Fruit fly (Drosophila melanogaster) whole organism, wandering third instar larva: ENCODE data around the gene Nrx-1.

ENCODE experiments used
- CG32264 ChIP-seq: fragments of 200-800 bp; sonication (Bioruptor generic); optimal IDR thresholded peaks from 2 replicates; lab custom pipeline; 2016; ENCODE audit warnings: missing biosample characterization, missing genetic modification characterization
- CrebA ChIP-seq: fragments of 200-800 bp; sonication (Bioruptor generic); optimal IDR thresholded peaks from 2 replicates; lab custom pipeline; 2016; ENCODE audit warnings: missing biosample characterization, mild to moderate bottlenecking, missing genetic modification characterization, borderline replicate concordance
- Dfd ChIP-seq: fragments of >200 bp; optimal IDR thresholded peaks from 2 replicates; lab custom pipeline; 2017; ENCODE audit warnings: missing biosample characterization, missing genetic modification characterization
- Dif ChIP-seq: fragments of 200-275, 200-300 bp; sonication (Bioruptor generic); optimal IDR thresholded peaks from 2 replicates; lab custom pipeline; 2018; ENCODE audit warnings: missing biosample characterization, missing genetic modification characterization; ENCODE audit not compliant: partially characterized antibody
- GATAd ChIP-seq: sonication (Bioruptor generic); optimal IDR thresholded peaks from 2 replicates; lab custom pipeline; 2016; ENCODE audit warnings: missing biosample characterization, missing genetic modification characterization
- Hnf4 ChIP-seq: fragments of 200-800 bp; sonication (Bioruptor generic); optimal IDR thresholded peaks from 2 replicates; lab custom pipeline; 2016; ENCODE audit warnings: missing biosample characterization, mild to moderate bottlenecking, missing genetic modification characterization
- Hr78 ChIP-seq: fragments of >200 bp; optimal IDR thresholded peaks from 2 replicates; lab custom pipeline; 2017; ENCODE audit warnings: missing biosample characterization, missing genetic modification characterization
- Jra ChIP-seq: sonication (Bioruptor generic); optimal IDR thresholded peaks from 2 replicates; lab custom pipeline; 2016; ENCODE audit warnings: missing biosample characterization, missing genetic modification characterization
- Mio ChIP-seq: sonication (Bioruptor generic); optimal IDR thresholded peaks from 2 replicates; lab custom pipeline; 2016; ENCODE audit warnings: missing biosample characterization, missing genetic modification characterization
- Myc ChIP-seq: fragments of >200 bp; optimal IDR thresholded peaks from 2 replicates; lab custom pipeline; 2017
- N ChIP-seq: fragments of >200 bp; optimal IDR thresholded peaks from 2 replicates; lab custom pipeline; 2018; ENCODE audit warnings: missing biosample characterization, missing external identifiers, missing genetic modification characterization
- OdsH ChIP-seq: fragments of 200-800 bp; sonication (Bioruptor generic); optimal IDR thresholded peaks from 2 replicates; lab custom pipeline; 2016; ENCODE audit warnings: missing biosample characterization, mild to moderate bottlenecking, missing genetic modification characterization
- Rel ChIP-seq, 2 experiments: fragments of 200-800 bp; sonication (Bioruptor generic) in 1 of 2; optimal IDR thresholded peaks; 2 replicates in 1 of 2; 3 replicates in 1 of 2; lab custom pipeline; 2016 to 2019; ENCODE audit warnings: mild to moderate bottlenecking in 2 of 2, missing biosample characterization in 2 of 2, missing genetic modification characterization in 2 of 2, moderate library complexity in 1 of 2
- Sp1 ChIP-seq: fragments of 200-800 bp; sonication (Bioruptor generic); optimal IDR thresholded peaks from 3 replicates; lab custom pipeline; 2019; ENCODE audit warnings: missing biosample characterization, mild to moderate bottlenecking, missing genetic modification characterization, moderate library complexity
- Vsx2 ChIP-seq: fragments of 200-300, 225-300 bp; sonication (Bioruptor generic); optimal IDR thresholded peaks from 2 replicates; lab custom pipeline; 2018; ENCODE audit warnings: missing biosample characterization, missing genetic modification characterization; ENCODE audit not compliant: partially characterized antibody
- br ChIP-seq: fragments of 200-800 bp; sonication (Bioruptor generic); optimal IDR thresholded peaks from 2 replicates; lab custom pipeline; 2016; ENCODE audit warnings: missing biosample characterization, missing genetic modification characterization
- brk ChIP-seq: fragments of 200-800 bp; sonication (Bioruptor generic); optimal IDR thresholded peaks from 2 replicates; lab custom pipeline; 2016; ENCODE audit warnings: missing biosample characterization, mild to moderate bottlenecking, missing genetic modification characterization
- dl ChIP-seq, 2 experiments: fragments of 175-275, 200-275 bp in 1 of 2; fragments of 200-275 bp in 1 of 2; sonication (Bioruptor generic); optimal IDR thresholded peaks; lab custom pipeline; 2018; ENCODE audit warnings: mild to moderate bottlenecking in 2 of 2, missing biosample characterization in 2 of 2, missing genetic modification characterization in 2 of 2, moderate library complexity in 2 of 2; ENCODE audit not compliant: partially characterized antibody in 2 of 2, insufficient read depth in 1 of 2
- dsf ChIP-seq: sonication (Bioruptor generic); optimal IDR thresholded peaks from 2 replicates; lab custom pipeline; 2016; ENCODE audit warnings: missing biosample characterization, missing genetic modification characterization, borderline replicate concordance
- foxo ChIP-seq, 2 experiments: fragments of 200-800 bp; sonication (Bioruptor generic); optimal IDR thresholded peaks; 2 replicates in 1 of 2; 3 replicates in 1 of 2; lab custom pipeline; 2016 to 2017; ENCODE audit warnings: missing biosample characterization in 2 of 2, missing genetic modification characterization in 2 of 2
- fru ChIP-seq: fragments of 200-800 bp; sonication (Bioruptor generic); optimal IDR thresholded peaks from 3 replicates; lab custom pipeline; 2016; ENCODE audit warnings: missing biosample characterization, mild to moderate bottlenecking, missing genetic modification characterization
- h ChIP-seq: fragments of 200-800 bp; sonication (Bioruptor generic); optimal IDR thresholded peaks from 3 replicates; lab custom pipeline; 2016; ENCODE audit warnings: missing biosample characterization, mild to moderate bottlenecking, missing genetic modification characterization
- jim ChIP-seq: fragments of 175-275, 200-325 bp; sonication (Bioruptor generic); optimal IDR thresholded peaks from 2 replicates; lab custom pipeline; 2016; ENCODE audit warnings: missing biosample characterization, mild to moderate bottlenecking, missing genetic modification characterization
- lola ChIP-seq: fragments of >200 bp; optimal IDR thresholded peaks from 2 replicates; lab custom pipeline; 2017; ENCODE audit warnings: missing biosample characterization, missing genetic modification characterization
- pan ChIP-seq: fragments of >200 bp; optimal IDR thresholded peaks from 2 replicates; lab custom pipeline; 2017
- psq ChIP-seq: fragments of 200-800 bp; sonication (Bioruptor generic); optimal IDR thresholded peaks from 3 replicates; lab custom pipeline; 2017; ENCODE audit warnings: missing biosample characterization, mild to moderate bottlenecking, missing genetic modification characterization, moderate library complexity
- rgr ChIP-seq: fragments of 200-800 bp; sonication (Bioruptor generic); optimal IDR thresholded peaks from 3 replicates; lab custom pipeline; 2016; ENCODE audit warnings: missing biosample characterization, mild to moderate bottlenecking, missing genetic modification characterization
- sage ChIP-seq: fragments of 200-800 bp; sonication (Bioruptor generic); optimal IDR thresholded peaks from 2 replicates; lab custom pipeline; 2016; ENCODE audit warnings: missing biosample characterization, mild to moderate bottlenecking, missing genetic modification characterization
- sv ChIP-seq: fragments of 200-800 bp; sonication (Bioruptor generic); optimal IDR thresholded peaks from 3 replicates; lab custom pipeline; 2016; ENCODE audit warnings: missing biosample characterization, missing genetic modification characterization
- tai ChIP-seq: sonication (Bioruptor generic); optimal IDR thresholded peaks from 2 replicates; lab custom pipeline; 2016; ENCODE audit warnings: missing biosample characterization, missing genetic modification characterization
- usp ChIP-seq: fragments of >200 bp; optimal IDR thresholded peaks from 2 replicates; lab custom pipeline; 2017; ENCODE audit warnings: missing biosample characterization, missing genetic modification characterization
- woc ChIP-seq: sonication (Bioruptor generic); optimal IDR thresholded peaks from 2 replicates; lab custom pipeline; 2016; ENCODE audit warnings: missing biosample characterization, mild to moderate bottlenecking, missing genetic modification characterization

The Nrx-1 gene

dm6 chr3R:22461673-22462585 lies 6.4 kb upstream of the Nrx-1 start, which contains the start of the genes Rpn7 and AP-2mu:
Gene Rpn7 (minus strand): TSS chr3R:22462054.
Gene AP-2mu (plus strand): TSS chr3R:22462455.
- TF ChIP-seq fru (no peak), sage (no peak), tai (no peak), lola (GFP tag; lab: Kevin White, UChicago) (no peak), GATAd (no peak), CrebA (no peak), OdsH (no peak), h (GFP tag; lab: Kevin White, UChicago) (peak; percentile 28), jim (no peak), usp (GFP tag; lab: Kevin White, UChicago) (no peak), Dfd (GFP tag; lab: Kevin White, UChicago) (no peak), psq (GFP tag; lab: Kevin White, UChicago) (no peak), sv (GFP tag; lab: Kevin White, UChicago) (no peak), brk (no peak), foxo (GFP tag; optimal IDR thresholded peaks at IDR 0.05; lab: Kevin White, UChicago) (peak in 1 of 2 experiments; percentile 34), Jra (GFP tag; lab: Kevin White, UChicago) (peak; percentile 51), br (GFP tag; lab: Kevin White, UChicago) (no peak), CG32264 (GFP tag; lab: Kevin White, UChicago) (no peak), Myc (no peak), N (no peak), dsf (no peak), rgr (GFP tag; lab: Kevin White, UChicago) (no peak), Mio (GFP tag; lab: Kevin White, UChicago) (no peak)
- TF ChIP-seq, all 38 proteins: peak for 3

DNA sequence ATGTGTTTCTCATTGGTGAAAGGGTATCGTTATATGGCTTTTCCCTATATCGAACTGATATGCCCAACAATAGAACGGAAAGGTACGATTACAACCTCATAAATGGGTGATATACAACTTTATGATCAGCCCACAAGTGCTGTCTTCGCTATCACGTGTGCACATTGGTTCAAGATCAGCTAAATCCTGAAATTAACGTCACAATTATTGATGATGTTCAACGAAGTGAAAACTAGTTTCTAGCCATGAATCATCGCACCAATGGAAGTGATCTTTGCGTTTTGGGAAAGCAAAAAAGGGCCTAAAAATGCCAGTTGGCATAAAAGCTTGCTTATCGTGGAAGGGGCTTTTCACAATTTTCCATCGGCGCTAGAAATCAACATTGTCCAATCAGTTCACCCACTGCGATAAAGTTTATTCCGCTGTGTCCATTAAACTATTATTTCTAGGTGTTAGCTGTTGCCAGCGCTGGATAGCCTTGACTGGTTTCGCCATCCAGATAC lies 3.6 kb upstream of the Nrx-1 start, which contains the start of gene CG7054:
Gene CG7054 (plus strand): TSS at position 375 of the 503 bp plus-strand sequence.
- TF ChIP-seq Dfd (GFP tag; lab: Kevin White, UChicago): no peak
- TF ChIP-seq h (GFP tag; lab: Kevin White, UChicago): peak; percentile 12
- peak in 1 of 2 experiments; percentile 20 for TF ChIP-seq foxo (GFP tag; optimal IDR thresholded peaks at IDR 0.05; lab: Kevin White, UChicago)
- TF ChIP-seq pan (lab: Kevin White, UChicago): no peak
- no peak for TF ChIP-seq sage
- TF ChIP-seq Sp1 (GFP tag; lab: Kevin White, UChicago): peak; percentile 27
- no peak for TF ChIP-seq GATAd
- TF ChIP-seq Rel (GFP tag; optimal IDR thresholded peaks at IDR 0.05; lab: Kevin White, UChicago): no peak
- TF ChIP-seq Rel (tag; optimal IDR thresholded peaks at IDR 0.05; lab: Kevin White, UChicago): peak; percentile 45
- no peak for TF ChIP-seq Hnf4 (GFP tag; lab: Kevin White, UChicago)
- no peak for TF ChIP-seq Vsx2 (GFP tag; lab: Kevin White, UChicago)
- no peak for TF ChIP-seq usp (GFP tag; lab: Kevin White, UChicago)
- peak; percentile 19 for TF ChIP-seq br (GFP tag; lab: Kevin White, UChicago)
- no peak for TF ChIP-seq Mio (GFP tag; lab: Kevin White, UChicago)

DNA sequence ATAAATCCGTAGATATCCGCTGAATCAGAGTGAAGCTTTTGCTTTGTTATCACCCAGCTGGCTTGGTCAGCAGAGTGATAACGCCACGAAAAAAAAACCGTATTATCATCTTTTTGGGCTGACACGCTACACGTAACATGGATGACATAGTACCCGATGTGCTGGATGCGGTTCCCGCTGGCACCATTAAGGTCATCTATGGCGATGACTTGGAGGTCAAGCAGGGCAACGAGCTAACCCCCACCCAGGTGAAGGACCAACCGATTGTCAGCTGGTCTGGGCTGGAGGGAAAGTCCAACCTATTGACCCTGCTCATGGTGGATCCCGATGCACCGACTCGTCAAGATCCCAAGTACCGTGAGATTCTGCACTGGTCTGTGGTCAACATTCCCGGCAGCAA lies 3.2 kb upstream of the Nrx-1 start:
- TF ChIP-seq tai: no peak
- TF ChIP-seq h (GFP tag; lab: Kevin White, UChicago): no peak
- TF ChIP-seq Hr78: no peak
- TF ChIP-seq Myc: no peak
- no peak for TF ChIP-seq foxo (GFP tag; optimal IDR thresholded peaks at IDR 0.05; lab: Kevin White, UChicago)
- no peak for TF ChIP-seq GATAd
- no peak for TF ChIP-seq Sp1 (GFP tag; lab: Kevin White, UChicago)
- no peak for TF ChIP-seq fru

DNA sequence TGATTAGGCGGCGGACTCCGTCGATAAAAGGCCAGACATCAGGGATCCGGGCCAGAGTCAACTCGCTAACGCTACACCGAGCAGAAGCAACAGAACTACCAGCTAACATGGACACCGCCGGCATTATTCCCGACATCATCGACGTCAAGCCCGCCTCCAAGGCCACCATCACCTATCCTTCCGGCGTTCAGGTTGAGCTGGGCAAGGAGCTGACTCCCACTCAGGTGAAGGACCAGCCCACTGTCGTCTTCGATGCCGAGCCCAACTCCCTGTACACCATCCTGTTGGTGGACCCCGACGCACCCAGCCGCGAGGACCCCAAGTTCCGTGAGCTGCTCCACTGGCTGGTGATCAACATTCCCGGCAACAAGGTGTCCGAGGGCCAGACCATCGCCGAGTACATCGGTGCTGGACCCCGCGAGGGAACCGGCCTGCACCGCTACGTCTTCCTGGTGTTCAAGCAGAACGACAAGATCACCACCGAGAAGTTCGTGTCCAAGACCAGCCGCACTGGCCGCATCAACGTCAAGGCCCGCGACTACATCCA lies 2.3 kb upstream of the Nrx-1 start, which contains the start of gene Pebp1:
Gene Pebp1 (plus strand): TSS at position 51 of the 547 bp plus-strand sequence.
- TF ChIP-seq OdsH (no peak), Dif (GFP tag; lab: Kevin White, UChicago) (no peak), dl (GFP tag; optimal IDR thresholded peaks at IDR 0.05; lab: Kevin White, UChicago; ENCODE audit: insufficient read depth in 1 of 2, partially characterized antibody in 2 of 2) (no peak), woc (no peak), jim (no peak), sage (no peak), CG32264 (GFP tag; lab: Kevin White, UChicago) (no peak), Rel (GFP tag; optimal IDR thresholded peaks at IDR 0.05; lab: Kevin White, UChicago) (no peak), Rel (tag; optimal IDR thresholded peaks at IDR 0.05; lab: Kevin White, UChicago) (no peak)
